Worm (Caenorhabditis elegans) whole organism, mixed stage, embryonic: Measurements from ENCODE around the gene F13B12.4.

Source experiments
- M03D4.4 ChIP-seq: sonication (generic microtip); optimal IDR thresholded peaks from 2 replicates; lab custom pipeline; 2017; ENCODE audit warnings: mild to moderate bottlenecking, missing genetic modification characterization, missing compliant biosample characterization
- bed-3 ChIP-seq: fragments of 200-800 bp; sonication (Bioruptor generic); optimal IDR thresholded peaks from 3 replicates; lab custom pipeline; 2018; ENCODE audit warnings: mild to moderate bottlenecking, missing genetic modification characterization, moderate library complexity, missing compliant biosample characterization
- ceh-39 ChIP-seq: fragments of 150-350 bp; optimal IDR thresholded peaks from 2 replicates; lab custom pipeline; 2014; ENCODE audit warnings: missing biosample characterization, missing genetic modification characterization
- ceh-43 ChIP-seq: fragments of 200-800 bp; sonication (Bioruptor generic); optimal IDR thresholded peaks from 2 replicates; lab custom pipeline; 2018; ENCODE audit warnings: mild to moderate bottlenecking, missing genetic modification characterization, moderate library complexity, missing compliant biosample characterization
- ceh-83 ChIP-seq: fragments of 200-800 bp; sonication (Bioruptor generic); optimal IDR thresholded peaks from 2 replicates; lab custom pipeline; 2018; ENCODE audit warnings: mild to moderate bottlenecking, missing genetic modification characterization, missing compliant biosample characterization
- ces-1 ChIP-seq: fragments of 150-350 bp; optimal IDR thresholded peaks from 2 replicates; lab custom pipeline; 2014; ENCODE audit warnings: missing biosample characterization, missing genetic modification reagents, missing genetic modification characterization
- drap-1 ChIP-seq: fragments of 200-800 bp; sonication (Bioruptor generic); optimal IDR thresholded peaks from 3 replicates; lab custom pipeline; 2018; ENCODE audit warnings: mild to moderate bottlenecking, missing genetic modification characterization, missing compliant biosample characterization
- elt-1 ChIP-seq: sonication (generic microtip); optimal IDR thresholded peaks from 2 replicates; lab custom pipeline; 2017; ENCODE audit warnings: missing genetic modification characterization, mild to moderate bottlenecking, missing compliant biosample characterization, antibody characterized with exemption, moderate library complexity, borderline replicate concordance; ENCODE audit not compliant: insufficient read depth
- flh-1 ChIP-seq: fragments of 200-800 bp; sonication (Bioruptor generic); optimal IDR thresholded peaks from 2 replicates; lab custom pipeline; 2018; ENCODE audit warnings: mild to moderate bottlenecking, missing genetic modification characterization, moderate library complexity, missing compliant biosample characterization
- lin-32 ChIP-seq: fragments of 200-800 bp; sonication (Bioruptor generic); optimal IDR thresholded peaks from 2 replicates; lab custom pipeline; 2018; ENCODE audit warnings: mild to moderate bottlenecking, missing genetic modification characterization, missing compliant biosample characterization
- lsy-2 ChIP-seq: fragments of 150-350 bp; optimal IDR thresholded peaks from 2 replicates; lab custom pipeline; 2014; ENCODE audit warnings: missing biosample characterization, missing genetic modification characterization
- mab-5 ChIP-seq: fragments of 150-350 bp; optimal IDR thresholded peaks from 2 replicates; lab custom pipeline; 2014; ENCODE audit warnings: missing biosample characterization, missing genetic modification characterization
- mep-1 ChIP-seq: fragments of 150-350 bp; optimal IDR thresholded peaks from 2 replicates; lab custom pipeline; 2017; ENCODE audit warnings: missing biosample characterization, missing genetic modification reagents, missing genetic modification characterization, inconsistent platforms
- mls-2 ChIP-seq: sonication (generic microtip); optimal IDR thresholded peaks from 2 replicates; lab custom pipeline; 2016; ENCODE audit warnings: mild to moderate bottlenecking, missing genetic modification characterization, moderate library complexity, missing compliant biosample characterization
- nhr-12 ChIP-seq: fragments of 150-350 bp; optimal IDR thresholded peaks from 2 replicates; lab custom pipeline; 2014; ENCODE audit warnings: missing biosample characterization, missing genetic modification characterization
- nhr-2 ChIP-seq: fragments of 150-350 bp; optimal IDR thresholded peaks from 2 replicates; lab custom pipeline; 2014; ENCODE audit warnings: missing biosample characterization, missing genetic modification characterization
- nhr-237 ChIP-seq: fragments of 150-350 bp; optimal IDR thresholded peaks from 2 replicates; lab custom pipeline; 2014; ENCODE audit warnings: missing biosample characterization, missing genetic modification characterization
- nhr-28 ChIP-seq: fragments of 150-350 bp; optimal IDR thresholded peaks from 2 replicates; lab custom pipeline; 2014; ENCODE audit warnings: missing biosample characterization, missing genetic modification characterization
- nhr-76 ChIP-seq: sonication (generic microtip); optimal IDR thresholded peaks from 2 replicates; lab custom pipeline; 2017; ENCODE audit warnings: missing biosample characterization, missing genetic modification characterization
- sem-2 ChIP-seq: fragments of 200-800 bp; sonication (Bioruptor generic); optimal IDR thresholded peaks from 2 replicates; lab custom pipeline; 2018; ENCODE audit warnings: mild to moderate bottlenecking, missing genetic modification characterization, missing compliant biosample characterization
- snpc-4 ChIP-seq: fragments of 150-350 bp; optimal IDR thresholded peaks from 2 replicates; lab custom pipeline; 2014; ENCODE audit warnings: missing biosample characterization, missing genetic modification characterization
- sptf-1 ChIP-seq: sonication (generic microtip); optimal IDR thresholded peaks from 2 replicates; lab custom pipeline; 2017; ENCODE audit warnings: mild to moderate bottlenecking, missing genetic modification characterization, moderate library complexity, missing compliant biosample characterization
- tbx-8 ChIP-seq: fragments of 200-800 bp; sonication (Bioruptor generic); optimal IDR thresholded peaks from 2 replicates; lab custom pipeline; 2018; ENCODE audit warnings: mild to moderate bottlenecking, missing genetic modification characterization, moderate library complexity, missing compliant biosample characterization
- unc-120 ChIP-seq: sonication (generic microtip); optimal IDR thresholded peaks from 2 replicates; lab custom pipeline; 2017; ENCODE audit warnings: missing genetic modification characterization, missing compliant biosample characterization; ENCODE audit not compliant: poor library complexity, severe bottlenecking
- unc-39 ChIP-seq: fragments of 150-350 bp; optimal IDR thresholded peaks from 2 replicates; lab custom pipeline; 2014; ENCODE audit warnings: missing biosample characterization, missing genetic modification characterization
- unc-62 ChIP-seq: fragments of 150-350 bp; optimal IDR thresholded peaks from 2 replicates; lab custom pipeline; 2014; ENCODE audit warnings: missing biosample characterization, missing genetic modification reagents, missing genetic modification characterization
- zip-8 ChIP-seq: fragments of 150-350 bp; optimal IDR thresholded peaks from 2 replicates; lab custom pipeline; 2014; ENCODE audit warnings: missing biosample characterization, missing genetic modification characterization
- ztf-11 ChIP-seq: fragments of 150-350 bp; optimal IDR thresholded peaks from 2 replicates; lab custom pipeline; 2014; ENCODE audit warnings: missing biosample characterization, missing genetic modification characterization

The F13B12.4 gene

ce11 chrIV:10481695-10482094 lies 32.0 kb upstream of the F13B12.4 start, which contains the start of gene egl-21:
Gene egl-21 (minus strand): TSS chrIV:10481844.
- TF ChIP-seq ces-1 (GFP tag; lab: Kevin White, UChicago) = peak; percentile 88
- TF ChIP-seq sptf-1 (tag; lab: Kevin White, UChicago) = peak; percentile 21
- no peak for TF ChIP-seq nhr-28 (tag; lab: Kevin White, UChicago)
- no peak for TF ChIP-seq ceh-43
- no peak for TF ChIP-seq mls-2 (tag; lab: Kevin White, UChicago)

ce11 chrIV:10475234-10475633 lies 25.5 kb upstream of the F13B12.4 start:
- TF ChIP-seq unc-120 (tag; lab: Kevin White, UChicago) (no peak), nhr-237 (tag; lab: Kevin White, UChicago) (no peak)

ce11 chrIV:10472478-10472877 lies 22.8 kb upstream of the F13B12.4 start, which contains the start of gene bgnt-1.1:
Gene bgnt-1.1 (plus strand): TSS chrIV:10472778.
- TF ChIP-seq M03D4.4 (tag; lab: Kevin White, UChicago) = no peak
- TF ChIP-seq lsy-2 (tag; lab: Kevin White, UChicago) = no peak
- TF ChIP-seq zip-8 (tag; lab: Kevin White, UChicago) = no peak
- TF ChIP-seq, all 35 proteins: peak for 0

ce11 chrIV:10469494-10469893 lies 19.8 kb upstream of the F13B12.4 start, which contains the start of gene ugt-44:
Gene ugt-44 (plus strand): TSS chrIV:10469741.
- TF ChIP-seq unc-39 (no peak), elt-1 (tag; lab: Kevin White, UChicago) (no peak)

- no peak for TF ChIP-seq ces-1 (GFP tag; lab: Kevin White, UChicago)
Observed at ce11 chrIV:10468662-10469061, 19.0 kb upstream of the F13B12.4 start.

ce11 chrIV:10467347-10467746 lies 17.6 kb upstream of the F13B12.4 start:
- no peak for TF ChIP-seq bed-3 (GFP tag; lab: Kevin White, UChicago)
- no peak for TF ChIP-seq M03D4.4 (tag; lab: Kevin White, UChicago)
- TF ChIP-seq tbx-8 (GFP tag; lab: Kevin White, UChicago) = no peak
- no peak for TF ChIP-seq mls-2 (tag; lab: Kevin White, UChicago)
- TF ChIP-seq mab-5 (tag; lab: Kevin White, UChicago) = no peak
- no peak for TF ChIP-seq ceh-83 (GFP tag; lab: Kevin White, UChicago)
- no peak for TF ChIP-seq snpc-4
- TF ChIP-seq nhr-28 (tag; lab: Kevin White, UChicago) = no peak
- no peak for TF ChIP-seq ceh-39 (tag; lab: Kevin White, UChicago)
- no peak for TF ChIP-seq ztf-11 (tag; lab: Kevin White, UChicago)
- TF ChIP-seq lsy-2 (tag; lab: Kevin White, UChicago) = no peak
- no peak for TF ChIP-seq nhr-2 (tag; lab: Kevin White, UChicago)
- no peak for TF ChIP-seq ces-1 (GFP tag; lab: Kevin White, UChicago)
- no peak for TF ChIP-seq sem-2 (GFP tag; lab: Kevin White, UChicago)
- TF ChIP-seq unc-120 (tag; lab: Kevin White, UChicago) = no peak
- TF ChIP-seq drap-1 (GFP tag; lab: Kevin White, UChicago) = no peak
- no peak for TF ChIP-seq unc-62 (GFP tag; lab: Kevin White, UChicago)
- TF ChIP-seq nhr-76 (tag; lab: Kevin White, UChicago) = no peak
- TF ChIP-seq ceh-43 = no peak
- TF ChIP-seq, all 35 proteins: peak for 0

- no peak for TF ChIP-seq mab-5 (tag; lab: Kevin White, UChicago)
- TF ChIP-seq nhr-28 (tag; lab: Kevin White, UChicago) = no peak
- no peak for TF ChIP-seq M03D4.4 (tag; lab: Kevin White, UChicago)
- TF ChIP-seq lin-32 (GFP tag; lab: Kevin White, UChicago) = no peak
- TF ChIP-seq drap-1 (GFP tag; lab: Kevin White, UChicago) = no peak
- no peak for TF ChIP-seq ceh-83 (GFP tag; lab: Kevin White, UChicago)
- TF ChIP-seq nhr-237 (tag; lab: Kevin White, UChicago) = no peak
- no peak for TF ChIP-seq elt-1 (tag; lab: Kevin White, UChicago)
- no peak for TF ChIP-seq mep-1 (tag; lab: Kevin White, UChicago)
- TF ChIP-seq snpc-4 = no peak
- TF ChIP-seq nhr-76 (tag; lab: Kevin White, UChicago) = no peak
- TF ChIP-seq mls-2 (tag; lab: Kevin White, UChicago) = no peak
- no peak for TF ChIP-seq sptf-1 (tag; lab: Kevin White, UChicago)
- no peak for TF ChIP-seq flh-1
- TF ChIP-seq nhr-12 (tag; lab: Kevin White, UChicago) = no peak
Observed at ce11 chrIV:10466398-10466797, 16.7 kb upstream of the F13B12.4 start.
